Worm (Caenorhabditis elegans) whole organism, L1 larva: Measurements from ENCODE around the gene F58G1.2.

Experiments used
- C16A3.4 ChIP-seq: fragments of 150-350 bp; optimal IDR thresholded peaks from 2 replicates; lab custom pipeline; 2014; ENCODE audit warnings: missing biosample characterization, missing genetic modification characterization
- Y116A8C.19 ChIP-seq: sonication (generic microtip); optimal IDR thresholded peaks from 2 replicates; lab custom pipeline; 2016; ENCODE audit warnings: missing compliant biosample characterization, missing genetic modification characterization, borderline replicate concordance
- aha-1 ChIP-seq: fragments of 150-350 bp; optimal IDR thresholded peaks from 2 replicates; lab custom pipeline; 2014; ENCODE audit warnings: missing biosample characterization, missing genetic modification characterization
- ama-1 ChIP-seq: fragments of 150-350 bp; optimal IDR thresholded peaks from 2 replicates; lab custom pipeline; 2014
- blmp-1 ChIP-seq: fragments of 150-350 bp; optimal IDR thresholded peaks from 2 replicates; lab custom pipeline; 2014; ENCODE audit warnings: missing biosample characterization, missing genetic modification characterization
- ceh-63 ChIP-seq: fragments of 200-800 bp; sonication (Bioruptor generic); optimal IDR thresholded peaks from 2 replicates; lab custom pipeline; 2018; ENCODE audit warnings: mild to moderate bottlenecking, missing genetic modification characterization, missing compliant biosample characterization
- ceh-8 ChIP-seq: fragments of 200-800 bp; sonication (Bioruptor generic); optimal IDR thresholded peaks from 2 replicates; lab custom pipeline; 2018; ENCODE audit warnings: mild to moderate bottlenecking, missing genetic modification characterization, moderate library complexity, missing compliant biosample characterization
- ceh-82 ChIP-seq, 3 experiments: fragments of 150-350 bp in 1 of 3; sonication (generic microtip) in 2 of 3; optimal IDR thresholded peaks; 2 replicates each; lab custom pipeline; 2014 to 2017; ENCODE audit warnings: missing biosample characterization in 3 of 3, missing genetic modification characterization in 3 of 3
- ceh-88 ChIP-seq: fragments of 200-800 bp; sonication (Bioruptor generic); IDR thresholded peaks from 2 replicates; pipeline ENCODE4 v1.3.6; 2022; ENCODE audit warnings: missing genetic modification characterization, missing compliant biosample characterization
- dsc-1 ChIP-seq: sonication (generic microtip); optimal IDR thresholded peaks from 2 replicates; lab custom pipeline; 2016; ENCODE audit warnings: mild to moderate bottlenecking, missing genetic modification characterization, missing compliant biosample characterization
- efl-1 ChIP-seq, 4 experiments: fragments of 150-350 bp; optimal IDR thresholded peaks in 3 of 4; peaks in 1 of 4; 1 replicate in 1 of 4; 2 replicates in 3 of 4; lab custom pipeline; 2014; ENCODE audit warnings: missing biosample characterization in 2 of 4, missing genetic modification characterization in 2 of 4, missing genetic modification reagents in 2 of 4
- egl-13 ChIP-seq: sonication (generic microtip); optimal IDR thresholded peaks from 2 replicates; lab custom pipeline; 2016; ENCODE audit warnings: missing genotype, missing genetic modification reagents, missing genetic modification characterization, missing compliant biosample characterization
- egl-27 ChIP-seq, 2 experiments: fragments of 150-350 bp in 1 of 2; sonication (generic microtip); optimal IDR thresholded peaks; 3 replicates each; lab custom pipeline; 2017 to 2018; ENCODE audit warnings: missing biosample characterization in 2 of 2, missing genetic modification characterization in 2 of 2, missing genetic modification reagents in 2 of 2
- elt-2 ChIP-seq: sonication (generic microtip); optimal IDR thresholded peaks from 2 replicates; lab custom pipeline; 2016; ENCODE audit warnings: missing genetic modification characterization, mild to moderate bottlenecking, inconsistent platforms, missing compliant biosample characterization, missing genetic modification reagents
- elt-3 ChIP-seq, 6 experiments: fragments of 150-350 bp in 1 of 6; sonication (generic microtip); optimal IDR thresholded peaks; 2 replicates each; lab custom pipeline; 2017 to 2018; ENCODE audit warnings: missing biosample characterization in 6 of 6, missing genetic modification characterization in 6 of 6, inconsistent platforms in 1 of 6
- fos-1 ChIP-seq: fragments of 150-350 bp; optimal IDR thresholded peaks from 2 replicates; lab custom pipeline; 2014; ENCODE audit warnings: missing biosample characterization, missing genetic modification characterization
- isw-1 ChIP-seq: fragments of 200-800 bp; sonication (Bioruptor generic); IDR thresholded peaks from 2 replicates; pipeline ENCODE4 v1.3.6; 2022; ENCODE audit warnings: missing genetic modification characterization, missing compliant biosample characterization
- jun-1 ChIP-seq: fragments of 150-350 bp; optimal IDR thresholded peaks from 2 replicates; lab custom pipeline; 2014; ENCODE audit warnings: missing biosample characterization, missing genetic modification reagents, missing genetic modification characterization
- lsy-2 ChIP-seq, 2 experiments: fragments of 150-350 bp; optimal IDR thresholded peaks; 2 replicates each; lab custom pipeline; 2014; ENCODE audit warnings: missing biosample characterization in 2 of 2, missing genetic modification characterization in 2 of 2
- mdl-1 ChIP-seq, 2 experiments: fragments of 150-350 bp; optimal IDR thresholded peaks; 2 replicates each; lab custom pipeline; 2014 to 2017; ENCODE audit warnings: missing biosample characterization in 2 of 2, missing genetic modification characterization in 2 of 2, inconsistent platforms in 1 of 2
- nhr-11 ChIP-seq: fragments of 150-350 bp; optimal IDR thresholded peaks from 2 replicates; lab custom pipeline; 2014; ENCODE audit warnings: missing biosample characterization, missing genetic modification characterization
- nhr-19 ChIP-seq: fragments of 200-800 bp; sonication (Bioruptor generic); conservative IDR thresholded peaks from 2 replicates; pipeline ENCODE4 v1.3.6; 2022; ENCODE audit warnings: missing genetic modification characterization, missing compliant biosample characterization
- nhr-237 ChIP-seq: fragments of 150-350 bp; optimal IDR thresholded peaks from 2 replicates; lab custom pipeline; 2014; ENCODE audit warnings: missing biosample characterization, missing genetic modification characterization
- nhr-71 ChIP-seq: sonication (generic microtip); optimal IDR thresholded peaks from 2 replicates; lab custom pipeline; 2016; ENCODE audit warnings: mild to moderate bottlenecking, missing genetic modification characterization, moderate library complexity, missing compliant biosample characterization
- nhr-77 ChIP-seq: fragments of 150-350 bp; optimal IDR thresholded peaks from 2 replicates; lab custom pipeline; 2014; ENCODE audit warnings: missing biosample characterization, missing genetic modification characterization
- nhr-90 ChIP-seq: sonication (generic microtip); optimal IDR thresholded peaks from 2 replicates; lab custom pipeline; 2016; ENCODE audit warnings: mild to moderate bottlenecking, missing genetic modification characterization, missing compliant biosample characterization; ENCODE audit not compliant: poor library complexity
- snpc-4 ChIP-seq: fragments of 150-350 bp; optimal IDR thresholded peaks from 2 replicates; lab custom pipeline; 2014; ENCODE audit warnings: missing biosample characterization, missing genetic modification characterization
- snu-23 ChIP-seq: sonication (generic microtip); optimal IDR thresholded peaks from 2 replicates; lab custom pipeline; 2016; ENCODE audit warnings: missing genetic modification characterization, missing compliant biosample characterization
- sptf-1 ChIP-seq: fragments of 150-350 bp; optimal IDR thresholded peaks from 2 replicates; lab custom pipeline; 2014; ENCODE audit warnings: missing biosample characterization, missing genetic modification characterization
- sup-37 ChIP-seq: fragments of 200-800 bp; sonication (Bioruptor generic); optimal IDR thresholded peaks from 2 replicates; lab custom pipeline; 2018; ENCODE audit warnings: mild to moderate bottlenecking, missing genetic modification characterization, missing compliant biosample characterization
- unc-130 ChIP-seq: fragments of 150-350 bp; optimal IDR thresholded peaks from 2 replicates; lab custom pipeline; 2017; ENCODE audit warnings: missing biosample characterization, missing genetic modification characterization, inconsistent platforms
- unc-30 ChIP-seq: sonication (generic microtip); optimal IDR thresholded peaks from 2 replicates; lab custom pipeline; 2017; ENCODE audit warnings: missing biosample characterization, missing genetic modification characterization
- unc-62 ChIP-seq: fragments of 150-350 bp; optimal IDR thresholded peaks from 2 replicates; lab custom pipeline; 2014; ENCODE audit warnings: missing biosample characterization, missing genetic modification reagents, missing genetic modification characterization
- ztf-11 ChIP-seq, 2 experiments: sonication (generic microtip); optimal IDR thresholded peaks; 2 replicates each; lab custom pipeline; 2016 to 2017; ENCODE audit warnings: missing genetic modification characterization in 2 of 2, missing biosample characterization in 1 of 2, missing compliant biosample characterization in 1 of 2
- ztf-4 ChIP-seq: fragments of 150-350 bp; optimal IDR thresholded peaks from 2 replicates; lab custom pipeline; 2014; ENCODE audit warnings: missing biosample characterization, missing genetic modification characterization

F58G1.2 gene

DNA sequence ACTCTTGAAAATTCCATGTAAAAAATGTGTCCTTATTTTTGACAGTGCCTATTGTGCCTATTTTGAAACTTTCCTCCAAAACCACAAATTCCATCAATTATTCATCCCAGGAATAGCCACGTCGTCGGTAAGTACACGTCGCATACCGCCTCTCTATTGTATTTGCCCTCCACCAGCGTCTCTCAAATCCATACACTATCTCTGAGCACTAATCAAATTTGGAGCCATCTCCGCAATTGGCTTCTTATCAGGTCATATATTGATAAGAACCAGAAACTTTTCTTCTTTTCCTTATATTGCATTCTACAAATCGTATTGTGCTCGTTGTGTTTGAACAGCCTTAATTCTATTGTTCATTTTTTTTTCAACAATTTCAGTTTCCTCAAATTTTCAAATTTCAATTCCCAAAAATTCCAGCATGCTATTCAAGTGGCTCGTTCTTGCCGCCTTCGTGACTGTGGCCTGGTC, 12.7 kb upstream of the F58G1.2 start, which contains the start of gene dct-18 (continued):
- no peak for TF ChIP-seq efl-1 (optimal IDR thresholded peaks at IDR 0.05; lab: Kevin White, UChicago)
- peak in 1 of 2 experiments; percentile 56 for TF ChIP-seq efl-1 (GFP tag; optimal IDR thresholded peaks at IDR 0.05 in 1 of 2; lab: Kevin White, UChicago)
- TF ChIP-seq sptf-1 (tag; lab: Kevin White, UChicago): no peak
- TF ChIP-seq ceh-82 (tag; optimal IDR thresholded peaks at IDR 0.05; lab: Kevin White, UChicago): no peak
- no peak for TF ChIP-seq ceh-63 (GFP tag; lab: Kevin White, UChicago)

DNA sequence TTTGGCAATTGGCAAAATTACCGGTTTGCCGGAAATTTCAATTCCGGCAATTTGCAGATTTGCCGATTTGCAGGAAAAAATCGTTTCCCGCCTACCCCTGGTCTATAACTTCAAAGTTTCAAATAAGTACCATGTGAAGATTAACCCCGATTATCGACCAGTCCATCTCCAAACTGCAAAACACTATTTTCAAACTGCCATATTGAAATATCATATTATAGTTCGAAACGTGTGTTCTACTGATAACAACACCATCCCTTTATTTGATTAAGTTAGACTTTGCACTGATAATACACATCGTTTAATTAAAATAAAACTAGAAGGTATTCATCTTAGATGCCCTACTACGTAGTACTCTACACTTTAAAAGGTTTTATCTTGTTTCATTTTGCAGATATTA, 11.3 kb upstream of the F58G1.2 start:
- no peak for TF ChIP-seq unc-62
- TF ChIP-seq efl-1 (optimal IDR thresholded peaks at IDR 0.05; lab: Kevin White, UChicago): no peak
- peak in 1 of 2 experiments; percentile 49 for TF ChIP-seq efl-1 (GFP tag; optimal IDR thresholded peaks at IDR 0.05 in 1 of 2; lab: Kevin White, UChicago)

DNA sequence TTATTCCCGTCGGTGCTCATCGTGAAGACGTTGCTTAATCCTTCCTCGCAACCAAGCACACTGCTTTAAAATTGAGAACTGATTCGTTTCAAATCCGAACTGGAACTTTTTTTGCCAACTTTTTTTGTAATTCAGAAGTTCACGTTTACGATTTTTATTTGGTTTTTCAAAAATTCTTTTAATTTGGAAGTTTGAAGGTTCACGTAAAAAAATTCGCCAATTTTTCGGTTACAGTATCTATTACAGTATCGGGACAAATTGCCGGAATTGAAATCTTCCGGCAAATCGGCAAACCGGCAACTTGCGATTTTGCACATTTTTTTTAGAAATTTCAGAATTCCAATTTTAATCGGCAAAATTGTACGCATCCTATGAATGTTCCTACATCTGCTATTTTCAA, 9.4 kb upstream of the F58G1.2 start, which contains the start of gene F58G1.3:
Gene F58G1.3, minus strand, starts transcription at position 101 of the 400 bp plus-strand sequence.
- TF ChIP-seq egl-13 (tag; lab: Kevin White, UChicago) (no peak), unc-30 (no peak), ama-1 (no peak), snu-23 (GFP tag; lab: Kevin White, UChicago) (no peak), efl-1 (optimal IDR thresholded peaks at IDR 0.05; lab: Kevin White, UChicago) (no peak), efl-1 (GFP tag; optimal IDR thresholded peaks at IDR 0.05 in 1 of 2; lab: Kevin White, UChicago) (no peak), ceh-82 (tag; optimal IDR thresholded peaks at IDR 0.05; lab: Kevin White, UChicago) (no peak), mdl-1 (tag; optimal IDR thresholded peaks at IDR 0.05; lab: Kevin White, UChicago) (no peak), elt-3 (tag; optimal IDR thresholded peaks at IDR 0.05; lab: Kevin White, UChicago) (no peak), nhr-90 (tag; lab: Kevin White, UChicago) (no peak), nhr-237 (tag; lab: Kevin White, UChicago) (no peak), aha-1 (tag; lab: Kevin White, UChicago) (no peak), unc-130 (no peak), nhr-19 (GFP tag; lab: Robert Waterston, UW) (no peak), ztf-11 (tag; optimal IDR thresholded peaks at IDR 0.05; lab: Kevin White, UChicago) (no peak), nhr-71 (tag; lab: Kevin White, UChicago) (no peak), ceh-8 (GFP tag; lab: Kevin White, UChicago) (no peak), sup-37 (GFP tag; lab: Kevin White, UChicago) (no peak), elt-2 (tag; lab: Kevin White, UChicago) (no peak), nhr-77 (tag; lab: Kevin White, UChicago) (no peak)

DNA sequence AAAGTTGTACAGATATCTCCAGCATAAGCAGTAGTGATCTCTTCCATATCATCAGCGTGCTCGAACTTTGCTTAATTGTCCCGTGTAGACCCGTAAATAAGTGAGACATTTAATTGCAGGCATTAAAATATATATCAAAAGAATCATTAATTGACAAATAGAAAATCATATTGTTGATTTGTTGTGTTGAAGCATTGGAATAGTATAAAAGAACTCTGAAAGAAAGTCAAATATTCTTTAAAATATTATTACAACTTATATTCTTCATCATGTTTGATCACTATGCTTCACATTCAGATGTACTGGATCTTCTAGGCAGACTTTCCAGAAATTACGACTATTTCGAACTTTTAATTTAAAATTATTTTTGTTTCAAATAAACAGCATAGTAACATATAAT, 6.7 kb upstream of the F58G1.2 start, which contains the start of gene F58G1.8:
Gene F58G1.8, minus strand, starts transcription at position 101 of the 400 bp plus-strand sequence.
- TF ChIP-seq nhr-11 (tag; lab: Kevin White, UChicago): no peak
- no peak for TF ChIP-seq dsc-1
- TF ChIP-seq isw-1 (GFP tag; lab: Robert Waterston, UW): no peak
- no peak for TF ChIP-seq lsy-2 (tag; optimal IDR thresholded peaks at IDR 0.05; lab: Kevin White, UChicago)
- TF ChIP-seq ztf-4 (tag; lab: Kevin White, UChicago): no peak
- no peak for TF ChIP-seq efl-1 (optimal IDR thresholded peaks at IDR 0.05; lab: Kevin White, UChicago)
- TF ChIP-seq efl-1 (GFP tag; optimal IDR thresholded peaks at IDR 0.05 in 1 of 2; lab: Kevin White, UChicago): no peak
- no peak for TF ChIP-seq snu-23 (GFP tag; lab: Kevin White, UChicago)
- no peak for TF ChIP-seq C16A3.4 (tag; lab: Kevin White, UChicago)
- TF ChIP-seq Y116A8C.19 (tag; lab: Kevin White, UChicago): no peak
- TF ChIP-seq egl-27 (tag; optimal IDR thresholded peaks at IDR 0.05; lab: Kevin White, UChicago): no peak
- no peak for TF ChIP-seq blmp-1
- TF ChIP-seq ceh-63 (GFP tag; lab: Kevin White, UChicago): no peak
- no peak for TF ChIP-seq snpc-4 (tag; lab: Kevin White, UChicago)
- no peak for TF ChIP-seq fos-1 (tag; lab: Kevin White, UChicago)
- TF ChIP-seq mdl-1 (tag; optimal IDR thresholded peaks at IDR 0.05; lab: Kevin White, UChicago): no peak
- TF ChIP-seq jun-1 (tag; lab: Kevin White, UChicago): no peak
- TF ChIP-seq ceh-88 (GFP tag; lab: Robert Waterston, UW): no peak
